Fruit fly (Drosophila melanogaster) whole organism, prepupa: ENCODE data around the gene CG34417.

ENCODE experiments used
- CG10631 ChIP-seq: fragments of 200-800 bp; sonication (Bioruptor generic); optimal IDR thresholded peaks from 2 replicates; lab custom pipeline; 2016; ENCODE audit warnings: missing biosample characterization, missing genetic modification characterization
- CG10669 ChIP-seq: fragments of 200-800 bp; sonication (Bioruptor generic); optimal IDR thresholded peaks from 3 replicates; lab custom pipeline; 2018; ENCODE audit warnings: missing biosample characterization, mild to moderate bottlenecking, missing genetic modification characterization, moderate library complexity
- CG11294 ChIP-seq: fragments of 200-800 bp; sonication (Bioruptor generic); IDR thresholded peaks from 2 replicates; pipeline ENCODE4 v1.3.6; 2022; ENCODE audit warnings: missing biosample characterization, missing genetic modification characterization
- CG11762 ChIP-seq: fragments of 200-800 bp; sonication (Bioruptor generic); optimal IDR thresholded peaks from 3 replicates; lab custom pipeline; 2016; ENCODE audit warnings: missing biosample characterization, missing genetic modification characterization; ENCODE audit not compliant: insufficient read depth
- CG15336 ChIP-seq: fragments of 200-800 bp; sonication (Bioruptor generic); IDR thresholded peaks from 2 replicates; pipeline ENCODE4 v1.3.6; 2022; ENCODE audit warnings: missing biosample characterization, missing genetic modification characterization
- CG1621 ChIP-seq: fragments of 200-800 bp; sonication (Bioruptor generic); optimal IDR thresholded peaks from 3 replicates; lab custom pipeline; 2018; ENCODE audit warnings: missing biosample characterization, mild to moderate bottlenecking, missing genetic modification characterization
- CG16779 ChIP-seq: fragments of 200-800 bp; sonication (Bioruptor generic); optimal IDR thresholded peaks from 3 replicates; lab custom pipeline; 2017; ENCODE audit warnings: missing biosample characterization, mild to moderate bottlenecking, missing genetic modification characterization
- CG3032 ChIP-seq: fragments of 200-800 bp; optimal IDR thresholded peaks from 2 replicates; lab custom pipeline; 2019; ENCODE audit warnings: missing biosample characterization, mild to moderate bottlenecking, missing genetic modification characterization, moderate library complexity
- CG32006 ChIP-seq: fragments of 200-800 bp; sonication (Bioruptor generic); optimal IDR thresholded peaks from 3 replicates; lab custom pipeline; 2017; ENCODE audit warnings: missing biosample characterization, mild to moderate bottlenecking, missing genetic modification characterization
- CG34406 ChIP-seq: fragments of 200-800 bp; sonication (Bioruptor generic); optimal IDR thresholded peaks from 3 replicates; lab custom pipeline; 2016; ENCODE audit warnings: missing biosample characterization, missing genetic modification characterization
- CG3919 ChIP-seq: fragments of 200-800 bp; sonication (Bioruptor generic); optimal IDR thresholded peaks from 3 replicates; lab custom pipeline; 2016; ENCODE audit warnings: missing biosample characterization, missing genetic modification characterization
- CG6276 ChIP-seq: fragments of 200-800 bp; sonication (Bioruptor generic); optimal IDR thresholded peaks from 2 replicates; lab custom pipeline; 2017; ENCODE audit warnings: missing biosample characterization, mild to moderate bottlenecking, missing genetic modification characterization
- CG6792 ChIP-seq: fragments of 200-800 bp; sonication (Bioruptor generic); optimal IDR thresholded peaks from 3 replicates; lab custom pipeline; 2016; ENCODE audit warnings: missing biosample characterization, missing genetic modification characterization
- CG6808 ChIP-seq: fragments of 200-800 bp; sonication (Bioruptor generic); optimal IDR thresholded peaks from 3 replicates; lab custom pipeline; 2017; ENCODE audit warnings: missing biosample characterization, missing genetic modification characterization, mild to moderate bottlenecking, moderate library complexity, missing genetic modification reagents
- CG6854 ChIP-seq: fragments of 200-800 bp; sonication (Bioruptor generic); optimal IDR thresholded peaks from 2 replicates; lab custom pipeline; 2017; ENCODE audit warnings: missing biosample characterization, mild to moderate bottlenecking, missing genetic modification characterization
- CG7368 ChIP-seq: fragments of 200-800 bp; sonication (Bioruptor generic); optimal IDR thresholded peaks from 3 replicates; lab custom pipeline; 2016; ENCODE audit warnings: missing biosample characterization, missing genetic modification characterization
- CG8119 ChIP-seq: fragments of 200-800 bp; sonication (Bioruptor generic); IDR thresholded peaks from 3 replicates; pipeline ENCODE4 v1.3.6; 2022; ENCODE audit warnings: missing biosample characterization, missing genetic modification characterization
- CG8319 ChIP-seq: fragments of 200-800 bp; sonication (Bioruptor generic); optimal IDR thresholded peaks from 3 replicates; lab custom pipeline; 2016; ENCODE audit warnings: missing biosample characterization, missing genetic modification characterization
- Eip75B ChIP-seq: fragments of 200-800 bp; sonication (Bioruptor generic); optimal IDR thresholded peaks from 3 replicates; lab custom pipeline; 2016; ENCODE audit warnings: missing biosample characterization, missing genetic modification characterization
- Eip78C ChIP-seq: fragments of 200-800 bp; sonication (Bioruptor generic); peaks from one replicate; lab custom pipeline; 2016; ENCODE audit warnings: missing biosample characterization, missing genetic modification characterization
- Eip93F ChIP-seq: fragments of 200-800 bp; sonication (Bioruptor generic); optimal IDR thresholded peaks from 2 replicates; lab custom pipeline; 2016; ENCODE audit warnings: missing biosample characterization, mild to moderate bottlenecking, missing genetic modification characterization
- Ets21C ChIP-seq: fragments of 200-800 bp; sonication (Bioruptor generic); optimal IDR thresholded peaks from 3 replicates; lab custom pipeline; 2016; ENCODE audit warnings: missing biosample characterization, missing genetic modification characterization
- Ets96B ChIP-seq: fragments of 200-800 bp; optimal IDR thresholded peaks from 2 replicates; lab custom pipeline; 2019; ENCODE audit warnings: missing biosample characterization, mild to moderate bottlenecking, missing genetic modification characterization, moderate library complexity
- Gug ChIP-seq: fragments of 200-800 bp; sonication (Bioruptor generic); IDR thresholded peaks from 2 replicates; pipeline ENCODE4 v1.3.6; 2022; ENCODE audit warnings: missing biosample characterization, missing genetic modification characterization
- Hr38 ChIP-seq: sonication (Bioruptor generic); optimal IDR thresholded peaks from 2 replicates; lab custom pipeline; 2016; ENCODE audit warnings: missing biosample characterization, missing genetic modification characterization
- Hr39 ChIP-seq: fragments of 200-800 bp; sonication (Bioruptor generic); optimal IDR thresholded peaks from 2 replicates; lab custom pipeline; 2016; ENCODE audit warnings: missing biosample characterization, missing genetic modification characterization
- Hr4 ChIP-seq: fragments of 200-800 bp; sonication (Bioruptor generic); optimal IDR thresholded peaks from 3 replicates; lab custom pipeline; 2016; ENCODE audit warnings: missing biosample characterization, missing genetic modification characterization
- Lpt ChIP-seq: fragments of 200-800 bp; sonication (Bioruptor generic); optimal IDR thresholded peaks from 3 replicates; lab custom pipeline; 2016; ENCODE audit warnings: missing biosample characterization, missing genetic modification characterization
- Met ChIP-seq: fragments of 200-800 bp; sonication (Bioruptor generic); optimal IDR thresholded peaks from 3 replicates; lab custom pipeline; 2016; ENCODE audit warnings: missing biosample characterization, missing genetic modification characterization
- OdsH ChIP-seq: fragments of 200-800 bp; sonication (Bioruptor generic); optimal IDR thresholded peaks from 3 replicates; lab custom pipeline; 2016; ENCODE audit warnings: missing biosample characterization, missing genetic modification characterization
- Smox ChIP-seq: fragments of 200-800 bp; sonication (Bioruptor generic); optimal IDR thresholded peaks from 3 replicates; lab custom pipeline; 2016; ENCODE audit warnings: missing biosample characterization, missing genetic modification characterization
- Sox102F ChIP-seq: fragments of 200-800 bp; sonication (Bioruptor generic); optimal IDR thresholded peaks from 2 replicates; lab custom pipeline; 2016; ENCODE audit warnings: missing biosample characterization, mild to moderate bottlenecking, missing genetic modification characterization
- Sox14 ChIP-seq: fragments of 200-800 bp; sonication (Bioruptor generic); optimal IDR thresholded peaks from 3 replicates; lab custom pipeline; 2016; ENCODE audit warnings: missing biosample characterization, missing genetic modification characterization
- Sox15 ChIP-seq: fragments of 200-800 bp; sonication (Bioruptor generic); optimal IDR thresholded peaks from 3 replicates; lab custom pipeline; 2016; ENCODE audit warnings: missing biosample characterization, missing genetic modification characterization
- cyc ChIP-seq: fragments of 200-800 bp; sonication (Bioruptor generic); optimal IDR thresholded peaks from 3 replicates; lab custom pipeline; 2016; ENCODE audit warnings: missing biosample characterization, missing genetic modification characterization
- dsx ChIP-seq: fragments of 200-800 bp; optimal IDR thresholded peaks from 3 replicates; lab custom pipeline; 2019; ENCODE audit warnings: missing biosample characterization, mild to moderate bottlenecking, missing genetic modification characterization, moderate library complexity; ENCODE audit not compliant: poor library complexity, severe bottlenecking
- eg ChIP-seq: fragments of 200-800 bp; sonication (Bioruptor generic); IDR thresholded peaks from 3 replicates; pipeline ENCODE4 v1.3.6; 2022; ENCODE audit warnings: missing biosample characterization, missing genetic modification characterization
- fd85E ChIP-seq: fragments of 200-800 bp; sonication (Bioruptor generic); optimal IDR thresholded peaks from 3 replicates; lab custom pipeline; 2016; ENCODE audit warnings: missing biosample characterization, missing genetic modification characterization
- fkh ChIP-seq: fragments of 200-800 bp; sonication (Bioruptor generic); optimal IDR thresholded peaks from 3 replicates; lab custom pipeline; 2017; ENCODE audit warnings: missing biosample characterization, mild to moderate bottlenecking, missing genetic modification characterization, moderate library complexity
- net ChIP-seq: fragments of 200-800 bp; sonication (Bioruptor generic); optimal IDR thresholded peaks from 3 replicates; lab custom pipeline; 2016; ENCODE audit warnings: missing biosample characterization, missing genetic modification characterization
- pdm3 ChIP-seq: fragments of 200-800 bp; sonication (Bioruptor generic); optimal IDR thresholded peaks from 3 replicates; lab custom pipeline; 2016; ENCODE audit warnings: missing biosample characterization, missing genetic modification characterization
- spab ChIP-seq: fragments of 200-800 bp; sonication (Bioruptor generic); optimal IDR thresholded peaks from 2 replicates; lab custom pipeline; 2017; ENCODE audit warnings: missing biosample characterization, mild to moderate bottlenecking, missing genetic modification characterization, missing genetic modification reagents
- ss ChIP-seq, 2 experiments: fragments of 200-800 bp; sonication (Bioruptor generic); optimal IDR thresholded peaks; 2 replicates in 1 of 2; 3 replicates in 1 of 2; lab custom pipeline; 2017 to 2018; ENCODE audit warnings: mild to moderate bottlenecking in 2 of 2, missing biosample characterization in 2 of 2, missing genetic modification characterization in 2 of 2, moderate library complexity in 1 of 2
- svp ChIP-seq: fragments of 200-800 bp; sonication (Bioruptor generic); peaks from one replicate; lab custom pipeline; 2016; ENCODE audit warnings: missing biosample characterization, missing genetic modification characterization
- topi ChIP-seq: fragments of 200-800 bp; sonication (Bioruptor generic); optimal IDR thresholded peaks from 3 replicates; lab custom pipeline; 2016; ENCODE audit warnings: missing biosample characterization, missing genetic modification characterization
- vri ChIP-seq: fragments of 200-800 bp; sonication (Bioruptor generic); optimal IDR thresholded peaks from 3 replicates; lab custom pipeline; 2016; ENCODE audit warnings: missing biosample characterization, mild to moderate bottlenecking, missing genetic modification characterization

The CG34417 gene

dm6 chrX:6599233-6599632 lies 58.7 kb downstream of the CG34417 start (continued):
- TF ChIP-seq Ets96B: peak; percentile 88
- TF ChIP-seq Sox14 (GFP tag; lab: Kevin White, UChicago): peak; percentile 10
- TF ChIP-seq Gug (GFP tag; lab: Robert Waterston, UW): peak; percentile 98
- no peak for TF ChIP-seq Sox102F (GFP tag; lab: Kevin White, UChicago)
- TF ChIP-seq Hr39: no peak
- TF ChIP-seq OdsH (GFP tag; lab: Kevin White, UChicago): no peak
- no peak for TF ChIP-seq Ets21C
- no peak for TF ChIP-seq CG32006
- TF ChIP-seq fd85E (GFP tag; lab: Kevin White, UChicago): peak; percentile 78
- peak; percentile 71 to 81 for TF ChIP-seq ss (GFP tag; optimal IDR thresholded peaks at IDR 0.05; lab: Kevin White, UChicago)
- peak; percentile 93 for TF ChIP-seq CG8319 (GFP tag; lab: Kevin White, UChicago)

- TF ChIP-seq Eip78C (GFP tag; lab: Kevin White, UChicago) (peak; percentile 29), CG32006 (no peak), CG10669 (GFP tag; lab: Kevin White, UChicago) (no peak), CG15336 (GFP tag; lab: Robert Waterston, UW) (0 out of 2 replicates have a peak, but pooled peaks have one; percentile 9), CG11762 (GFP tag; lab: Kevin White, UChicago) (no peak), eg (GFP tag; lab: Robert Waterston, UW) (0 out of 3 replicates have a peak, but pooled peaks have one; percentile 13), svp (GFP tag; lab: Kevin White, UChicago) (peak; percentile 21), vri (peak; percentile 10), Sox102F (GFP tag; lab: Kevin White, UChicago) (peak; percentile 8), net (GFP tag; lab: Kevin White, UChicago) (peak; percentile 8)
Measured at dm6 chrX:6599880-6600279, 59.3 kb downstream of the CG34417 start, which contains the start of gene pigs. Gene pigs (plus strand): TSS chrX:6600062.

- TF ChIP-seq OdsH (GFP tag; lab: Kevin White, UChicago) (peak; percentile 39), Lpt (GFP tag; lab: Kevin White, UChicago) (no peak), Hr39 (peak; percentile 26), Gug (GFP tag; lab: Robert Waterston, UW) (peak; percentile 32; the same call in 1 of the 2 replicates), Eip78C (GFP tag; lab: Kevin White, UChicago) (peak; percentile 83), Ets96B (peak; percentile 36), net (GFP tag; lab: Kevin White, UChicago) (peak; percentile 25), CG3032 (peak; percentile 21), dsx (GFP tag; lab: Kevin White, UChicago) (peak; percentile 11), topi (GFP tag; lab: Kevin White, UChicago) (peak; percentile 55), CG16779 (tag; lab: Kevin White, UChicago) (no peak), CG6792 (GFP tag; lab: Kevin White, UChicago) (peak; percentile 34), Met (GFP tag; lab: Kevin White, UChicago) (peak; percentile 44), CG32006 (peak; percentile 23), Smox (GFP tag; lab: Kevin White, UChicago) (peak; percentile 42), CG3919 (no peak), CG6276 (GFP tag; lab: Kevin White, UChicago) (peak; percentile 38), spab (GFP tag; lab: Kevin White, UChicago) (no peak), CG10631 (GFP tag; lab: Kevin White, UChicago) (peak; percentile 10), Sox15 (no peak), CG11294 (GFP tag; lab: Robert Waterston, UW) (no peak), CG6854 (GFP tag; lab: Kevin White, UChicago) (no peak), Hr4 (GFP tag; lab: Kevin White, UChicago) (peak; percentile 8), Eip93F (GFP tag; lab: Kevin White, UChicago) (no peak), fkh (GFP tag; lab: Kevin White, UChicago) (peak; percentile 15), ss (GFP tag; optimal IDR thresholded peaks at IDR 0.05; lab: Kevin White, UChicago) (no peak), CG34406 (GFP tag; lab: Kevin White, UChicago) (peak; percentile 32), Sox14 (GFP tag; lab: Kevin White, UChicago) (peak; percentile 11), cyc (peak; percentile 24), CG8119 (GFP tag; lab: Robert Waterston, UW) (0 out of 3 replicates have a peak, but pooled peaks have one; percentile 26), pdm3 (GFP tag; lab: Kevin White, UChicago) (peak; percentile 48), CG10669 (GFP tag; lab: Kevin White, UChicago) (peak; percentile 54), eg (GFP tag; lab: Robert Waterston, UW) (peak; percentile 68; the same call in 2 of the 3 replicates), CG7368 (GFP tag; lab: Kevin White, UChicago) (peak; percentile 2), CG1621 (peak; percentile 29), Eip75B (GFP tag; lab: Kevin White, UChicago) (peak; percentile 26), CG6808 (no peak), CG15336 (GFP tag; lab: Robert Waterston, UW) (peak; percentile 26; the same call in 1 of the 2 replicates), Hr38 (no peak)
Measured at dm6 chrX:6601144-6601543, 60.6 kb downstream of the CG34417 start.
